Fruit fly (Drosophila melanogaster) whole organism, prepupa: ENCODE data around the gene CG7091.

Experiments
- Blimp-1 ChIP-seq: fragments of 200-800 bp; sonication (Bioruptor generic); optimal IDR thresholded peaks from 3 replicates; lab custom pipeline; 2017; ENCODE audit warnings: missing biosample characterization, missing genetic modification characterization, mild to moderate bottlenecking, moderate library complexity, missing genetic modification reagents
- CG10631 ChIP-seq: fragments of 200-800 bp; sonication (Bioruptor generic); optimal IDR thresholded peaks from 2 replicates; lab custom pipeline; 2016; ENCODE audit warnings: missing biosample characterization, missing genetic modification characterization
- CG10669 ChIP-seq: fragments of 200-800 bp; sonication (Bioruptor generic); optimal IDR thresholded peaks from 3 replicates; lab custom pipeline; 2018; ENCODE audit warnings: missing biosample characterization, mild to moderate bottlenecking, missing genetic modification characterization, moderate library complexity
- CG11294 ChIP-seq: fragments of 200-800 bp; sonication (Bioruptor generic); IDR thresholded peaks from 2 replicates; pipeline ENCODE4 v1.3.6; 2022; ENCODE audit warnings: missing biosample characterization, missing genetic modification characterization
- CG11762 ChIP-seq: fragments of 200-800 bp; sonication (Bioruptor generic); optimal IDR thresholded peaks from 3 replicates; lab custom pipeline; 2016; ENCODE audit warnings: missing biosample characterization, missing genetic modification characterization; ENCODE audit not compliant: insufficient read depth
- CG15336 ChIP-seq: fragments of 200-800 bp; sonication (Bioruptor generic); IDR thresholded peaks from 2 replicates; pipeline ENCODE4 v1.3.6; 2022; ENCODE audit warnings: missing biosample characterization, missing genetic modification characterization
- CG1621 ChIP-seq: fragments of 200-800 bp; sonication (Bioruptor generic); optimal IDR thresholded peaks from 3 replicates; lab custom pipeline; 2018; ENCODE audit warnings: missing biosample characterization, mild to moderate bottlenecking, missing genetic modification characterization
- CG3032 ChIP-seq: fragments of 200-800 bp; optimal IDR thresholded peaks from 2 replicates; lab custom pipeline; 2019; ENCODE audit warnings: missing biosample characterization, mild to moderate bottlenecking, missing genetic modification characterization, moderate library complexity
- CG31627 ChIP-seq: fragments of 200-800 bp; sonication (Bioruptor generic); optimal IDR thresholded peaks from 3 replicates; lab custom pipeline; 2016; ENCODE audit warnings: missing biosample characterization, missing genetic modification characterization
- CG32006 ChIP-seq: fragments of 200-800 bp; sonication (Bioruptor generic); optimal IDR thresholded peaks from 3 replicates; lab custom pipeline; 2017; ENCODE audit warnings: missing biosample characterization, mild to moderate bottlenecking, missing genetic modification characterization
- CG34406 ChIP-seq: fragments of 200-800 bp; sonication (Bioruptor generic); optimal IDR thresholded peaks from 3 replicates; lab custom pipeline; 2016; ENCODE audit warnings: missing biosample characterization, missing genetic modification characterization
- CG3919 ChIP-seq: fragments of 200-800 bp; sonication (Bioruptor generic); optimal IDR thresholded peaks from 3 replicates; lab custom pipeline; 2016; ENCODE audit warnings: missing biosample characterization, missing genetic modification characterization
- CG4318 ChIP-seq: fragments of 200-800 bp; sonication (Bioruptor generic); optimal IDR thresholded peaks from 3 replicates; lab custom pipeline; 2017; ENCODE audit warnings: missing biosample characterization, mild to moderate bottlenecking, missing genetic modification characterization
- CG6163 ChIP-seq: fragments of 200-800 bp; sonication (Bioruptor generic); IDR thresholded peaks from 3 replicates; pipeline ENCODE4 v1.3.6; 2022; ENCODE audit warnings: missing biosample characterization, missing genetic modification characterization
- CG6276 ChIP-seq: fragments of 200-800 bp; sonication (Bioruptor generic); optimal IDR thresholded peaks from 2 replicates; lab custom pipeline; 2017; ENCODE audit warnings: missing biosample characterization, mild to moderate bottlenecking, missing genetic modification characterization
- CG6792 ChIP-seq: fragments of 200-800 bp; sonication (Bioruptor generic); optimal IDR thresholded peaks from 3 replicates; lab custom pipeline; 2016; ENCODE audit warnings: missing biosample characterization, missing genetic modification characterization
- CG6808 ChIP-seq: fragments of 200-800 bp; sonication (Bioruptor generic); optimal IDR thresholded peaks from 3 replicates; lab custom pipeline; 2017; ENCODE audit warnings: missing biosample characterization, missing genetic modification characterization, mild to moderate bottlenecking, moderate library complexity, missing genetic modification reagents
- CG7368 ChIP-seq: fragments of 200-800 bp; sonication (Bioruptor generic); optimal IDR thresholded peaks from 3 replicates; lab custom pipeline; 2016; ENCODE audit warnings: missing biosample characterization, missing genetic modification characterization
- CG8119 ChIP-seq: fragments of 200-800 bp; sonication (Bioruptor generic); IDR thresholded peaks from 3 replicates; pipeline ENCODE4 v1.3.6; 2022; ENCODE audit warnings: missing biosample characterization, missing genetic modification characterization
- CG8319 ChIP-seq: fragments of 200-800 bp; sonication (Bioruptor generic); optimal IDR thresholded peaks from 3 replicates; lab custom pipeline; 2016; ENCODE audit warnings: missing biosample characterization, missing genetic modification characterization
- CG8632 ChIP-seq: fragments of 200-800 bp; sonication (Bioruptor generic); optimal IDR thresholded peaks from 3 replicates; lab custom pipeline; 2016; ENCODE audit warnings: missing biosample characterization, missing genetic modification characterization
- CG9139 ChIP-seq: fragments of 200-800 bp; sonication (Bioruptor generic); optimal IDR thresholded peaks from 3 replicates; lab custom pipeline; 2017; ENCODE audit warnings: missing biosample characterization, mild to moderate bottlenecking, missing genetic modification characterization
- Eip75B ChIP-seq: fragments of 200-800 bp; sonication (Bioruptor generic); optimal IDR thresholded peaks from 3 replicates; lab custom pipeline; 2016; ENCODE audit warnings: missing biosample characterization, missing genetic modification characterization
- Eip78C ChIP-seq: fragments of 200-800 bp; sonication (Bioruptor generic); peaks from one replicate; lab custom pipeline; 2016; ENCODE audit warnings: missing biosample characterization, missing genetic modification characterization
- Eip93F ChIP-seq: fragments of 200-800 bp; sonication (Bioruptor generic); optimal IDR thresholded peaks from 2 replicates; lab custom pipeline; 2016; ENCODE audit warnings: missing biosample characterization, mild to moderate bottlenecking, missing genetic modification characterization
- Ets21C ChIP-seq: fragments of 200-800 bp; sonication (Bioruptor generic); optimal IDR thresholded peaks from 3 replicates; lab custom pipeline; 2016; ENCODE audit warnings: missing biosample characterization, missing genetic modification characterization
- Ets96B ChIP-seq: fragments of 200-800 bp; optimal IDR thresholded peaks from 2 replicates; lab custom pipeline; 2019; ENCODE audit warnings: missing biosample characterization, mild to moderate bottlenecking, missing genetic modification characterization, moderate library complexity
- Gug ChIP-seq: fragments of 200-800 bp; sonication (Bioruptor generic); IDR thresholded peaks from 2 replicates; pipeline ENCODE4 v1.3.6; 2022; ENCODE audit warnings: missing biosample characterization, missing genetic modification characterization
- Hr4 ChIP-seq: fragments of 200-800 bp; sonication (Bioruptor generic); optimal IDR thresholded peaks from 3 replicates; lab custom pipeline; 2016; ENCODE audit warnings: missing biosample characterization, missing genetic modification characterization
- Lpt ChIP-seq: fragments of 200-800 bp; sonication (Bioruptor generic); optimal IDR thresholded peaks from 3 replicates; lab custom pipeline; 2016; ENCODE audit warnings: missing biosample characterization, missing genetic modification characterization
- Met ChIP-seq: fragments of 200-800 bp; sonication (Bioruptor generic); optimal IDR thresholded peaks from 3 replicates; lab custom pipeline; 2016; ENCODE audit warnings: missing biosample characterization, missing genetic modification characterization
- Smox ChIP-seq: fragments of 200-800 bp; sonication (Bioruptor generic); optimal IDR thresholded peaks from 3 replicates; lab custom pipeline; 2016; ENCODE audit warnings: missing biosample characterization, missing genetic modification characterization
- Sox15 ChIP-seq: fragments of 200-800 bp; sonication (Bioruptor generic); optimal IDR thresholded peaks from 3 replicates; lab custom pipeline; 2016; ENCODE audit warnings: missing biosample characterization, missing genetic modification characterization
- achi ChIP-seq: fragments of 200-800 bp; sonication (Bioruptor generic); optimal IDR thresholded peaks from 3 replicates; lab custom pipeline; 2016; ENCODE audit warnings: missing biosample characterization, missing genetic modification characterization
- acj6 ChIP-seq: fragments of 200-800 bp; sonication (Bioruptor generic); optimal IDR thresholded peaks from 3 replicates; lab custom pipeline; 2016; ENCODE audit warnings: missing biosample characterization, missing genetic modification characterization
- cyc ChIP-seq: fragments of 200-800 bp; sonication (Bioruptor generic); optimal IDR thresholded peaks from 3 replicates; lab custom pipeline; 2016; ENCODE audit warnings: missing biosample characterization, missing genetic modification characterization
- dac ChIP-seq: fragments of 200-800 bp; sonication (Bioruptor generic); optimal IDR thresholded peaks from 2 replicates; lab custom pipeline; 2017; ENCODE audit warnings: missing biosample characterization, mild to moderate bottlenecking, missing genetic modification characterization
- dsx ChIP-seq: fragments of 200-800 bp; optimal IDR thresholded peaks from 3 replicates; lab custom pipeline; 2019; ENCODE audit warnings: missing biosample characterization, mild to moderate bottlenecking, missing genetic modification characterization, moderate library complexity; ENCODE audit not compliant: poor library complexity, severe bottlenecking
- eg ChIP-seq: fragments of 200-800 bp; sonication (Bioruptor generic); IDR thresholded peaks from 3 replicates; pipeline ENCODE4 v1.3.6; 2022; ENCODE audit warnings: missing biosample characterization, missing genetic modification characterization
- esn ChIP-seq: fragments of 200-800 bp; sonication (Bioruptor generic); optimal IDR thresholded peaks from 2 replicates; lab custom pipeline; 2016; ENCODE audit warnings: missing biosample characterization, mild to moderate bottlenecking, missing genetic modification characterization, moderate library complexity
- fd85E ChIP-seq: fragments of 200-800 bp; sonication (Bioruptor generic); optimal IDR thresholded peaks from 3 replicates; lab custom pipeline; 2016; ENCODE audit warnings: missing biosample characterization, missing genetic modification characterization
- fkh ChIP-seq: fragments of 200-800 bp; sonication (Bioruptor generic); optimal IDR thresholded peaks from 3 replicates; lab custom pipeline; 2017; ENCODE audit warnings: missing biosample characterization, mild to moderate bottlenecking, missing genetic modification characterization, moderate library complexity
- lz ChIP-seq: fragments of 200-800 bp; sonication (Bioruptor generic); optimal IDR thresholded peaks from 3 replicates; lab custom pipeline; 2016; ENCODE audit warnings: missing biosample characterization, missing genetic modification characterization
- net ChIP-seq: fragments of 200-800 bp; sonication (Bioruptor generic); optimal IDR thresholded peaks from 3 replicates; lab custom pipeline; 2016; ENCODE audit warnings: missing biosample characterization, missing genetic modification characterization
- pdm3 ChIP-seq: fragments of 200-800 bp; sonication (Bioruptor generic); optimal IDR thresholded peaks from 3 replicates; lab custom pipeline; 2016; ENCODE audit warnings: missing biosample characterization, missing genetic modification characterization
- salr ChIP-seq, 2 experiments: fragments of 200-800 bp; sonication (Bioruptor generic); optimal IDR thresholded peaks; 3 replicates each; lab custom pipeline; 2016 to 2018; ENCODE audit warnings: missing biosample characterization in 2 of 2, missing genetic modification characterization in 2 of 2, mild to moderate bottlenecking in 1 of 2
- ss ChIP-seq, 2 experiments: fragments of 200-800 bp; sonication (Bioruptor generic); optimal IDR thresholded peaks; 2 replicates in 1 of 2; 3 replicates in 1 of 2; lab custom pipeline; 2017 to 2018; ENCODE audit warnings: mild to moderate bottlenecking in 2 of 2, missing biosample characterization in 2 of 2, missing genetic modification characterization in 2 of 2, moderate library complexity in 1 of 2
- svp ChIP-seq: fragments of 200-800 bp; sonication (Bioruptor generic); peaks from one replicate; lab custom pipeline; 2016; ENCODE audit warnings: missing biosample characterization, missing genetic modification characterization
- topi ChIP-seq: fragments of 200-800 bp; sonication (Bioruptor generic); optimal IDR thresholded peaks from 3 replicates; lab custom pipeline; 2016; ENCODE audit warnings: missing biosample characterization, missing genetic modification characterization

The CG7091 gene

DNA sequence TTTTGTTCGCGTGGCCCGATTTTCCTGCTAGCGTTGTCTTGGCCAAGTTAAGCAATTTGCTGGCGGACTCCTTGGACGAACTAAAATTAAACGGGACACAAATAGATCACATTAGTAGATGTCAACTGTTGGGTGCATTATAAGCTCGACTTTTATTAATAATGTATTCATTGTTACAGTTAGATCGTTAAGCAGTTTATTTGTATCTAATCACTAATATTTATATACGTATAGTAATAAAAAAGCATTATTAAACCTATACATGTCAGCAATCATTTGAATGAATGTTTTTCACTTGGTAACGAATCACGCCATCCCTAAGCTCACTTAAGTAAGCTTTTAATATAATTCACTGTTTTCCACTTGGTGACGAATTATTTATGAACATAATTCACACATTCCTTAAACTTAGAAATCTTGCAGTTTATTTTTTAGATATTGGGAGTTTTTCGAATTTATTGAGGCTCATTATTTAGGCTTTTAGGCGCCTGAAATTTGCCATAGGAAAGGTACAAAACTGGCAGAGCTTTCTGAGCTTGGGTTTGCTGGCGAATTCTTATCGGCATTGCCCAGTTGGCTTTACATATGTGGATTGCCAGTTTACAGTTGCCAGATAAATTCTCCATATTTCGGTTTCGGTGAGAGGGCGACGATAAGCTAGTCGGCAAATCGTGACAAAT, at the start of gene CG7091, which contains the start of gene CG7381:
Gene CG7091 (plus strand): TSS at position 630 of the 680 bp plus-strand sequence.
Gene CG7381 (minus strand): TSS at position 101 of the 680 bp plus-strand sequence.
- TF ChIP-seq eg (GFP tag; lab: Robert Waterston, UW) (no peak), Eip78C (peak; percentile 22)

DNA sequence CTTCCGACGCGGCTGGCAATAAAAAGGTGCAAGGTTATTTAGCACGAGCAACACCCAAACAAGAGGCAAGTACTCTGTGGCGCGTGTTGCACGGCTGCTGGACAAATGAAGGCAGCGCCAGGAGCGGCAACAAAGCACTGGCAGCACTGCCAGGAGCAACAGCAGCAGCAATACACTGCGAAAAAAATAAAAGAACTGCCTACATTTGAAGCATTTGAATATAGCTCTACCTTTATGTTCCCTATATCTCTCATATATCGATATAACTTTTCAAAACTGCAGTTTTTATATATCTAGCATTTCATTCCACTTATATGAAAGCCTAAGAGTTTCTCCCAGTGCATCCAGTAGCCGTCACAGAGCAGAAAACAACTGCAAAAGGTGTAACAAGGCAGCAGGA, 20.4 kb upstream of the CG7091 start:
- TF ChIP-seq CG3919 (GFP tag; lab: Kevin White, UChicago) (peak; percentile 30), CG1621 (tag; lab: Kevin White, UChicago) (no peak), Ets21C (GFP tag; lab: Kevin White, UChicago) (peak; percentile 6), fd85E (no peak), topi (GFP tag; lab: Kevin White, UChicago) (peak; percentile 26), Smox (no peak), net (no peak), Ets96B (tag; lab: Kevin White, UChicago) (no peak), Eip93F (no peak), ss (GFP tag; optimal IDR thresholded peaks at IDR 0.05; lab: Kevin White, UChicago) (no peak), Lpt (GFP tag; lab: Kevin White, UChicago) (no peak), CG8632 (GFP tag; lab: Kevin White, UChicago) (no peak), Gug (GFP tag; lab: Robert Waterston, UW) (no peak), lz (peak; percentile 29), CG32006 (GFP tag; lab: Kevin White, UChicago) (peak; percentile 27), Sox15 (no peak), CG6163 (GFP tag; lab: Robert Waterston, UW) (peak; percentile 66; the same call in 2 of the 3 replicates), dsx (GFP tag; lab: Kevin White, UChicago) (peak; percentile 23), achi (GFP tag; lab: Kevin White, UChicago) (peak; percentile 2), CG8319 (GFP tag; lab: Kevin White, UChicago) (no peak), CG8119 (GFP tag; lab: Robert Waterston, UW) (0 out of 3 replicates have a peak, but pooled peaks have one; percentile 34), CG15336 (no peak), Blimp-1 (GFP tag; lab: Kevin White, UChicago) (no peak), Eip75B (GFP tag; lab: Kevin White, UChicago) (peak; percentile 19), Met (peak; percentile 16), CG6792 (GFP tag; lab: Kevin White, UChicago) (peak; percentile 0), CG6808 (GFP tag; lab: Kevin White, UChicago) (peak; percentile 17), CG11294 (no peak), eg (GFP tag; lab: Robert Waterston, UW) (no peak), svp (peak; percentile 54), acj6 (GFP tag; lab: Kevin White, UChicago) (peak; percentile 10), CG34406 (GFP tag; lab: Kevin White, UChicago) (no peak), esn (GFP tag; lab: Kevin White, UChicago) (peak; percentile 35), pdm3 (peak; percentile 1), cyc (peak; percentile 6), fkh (GFP tag; lab: Kevin White, UChicago) (no peak), CG31627 (GFP tag; lab: Kevin White, UChicago) (peak; percentile 33), salr (GFP tag; optimal IDR thresholded peaks at IDR 0.05; lab: Kevin White, UChicago) (no peak), CG3032 (peak; percentile 40), CG10631 (GFP tag; lab: Kevin White, UChicago) (peak; percentile 25), dac (GFP tag; lab: Kevin White, UChicago) (no peak), CG9139 (GFP tag; lab: Kevin White, UChicago) (no peak), Eip78C (peak; percentile 66), CG10669 (GFP tag; lab: Kevin White, UChicago) (no peak), CG4318 (GFP tag; lab: Kevin White, UChicago) (no peak), CG7368 (GFP tag; lab: Kevin White, UChicago) (no peak), CG11762 (GFP tag; lab: Kevin White, UChicago) (no peak), CG6276 (GFP tag; lab: Kevin White, UChicago) (no peak), Hr4 (GFP tag; lab: Kevin White, UChicago) (peak; percentile 24)
